Fruit fly (Drosophila melanogaster) whole organism, wandering third instar larva: ENCODE measurements around the gene bor.

Experiments used
- Abd-B ChIP-seq: fragments of >200 bp; optimal IDR thresholded peaks from 2 replicates; lab custom pipeline; 2017; ENCODE audit warnings: missing biosample characterization, missing genetic modification characterization
- CG32264 ChIP-seq: fragments of 200-800 bp; sonication (Bioruptor generic); optimal IDR thresholded peaks from 2 replicates; lab custom pipeline; 2016; ENCODE audit warnings: missing biosample characterization, missing genetic modification characterization
- CG9705 ChIP-seq: fragments of 200-800 bp; sonication (Bioruptor generic); optimal IDR thresholded peaks from 2 replicates; lab custom pipeline; 2018; ENCODE audit warnings: missing biosample characterization, mild to moderate bottlenecking, missing genetic modification characterization
- CrebA ChIP-seq: fragments of 200-800 bp; sonication (Bioruptor generic); optimal IDR thresholded peaks from 2 replicates; lab custom pipeline; 2016; ENCODE audit warnings: missing biosample characterization, mild to moderate bottlenecking, missing genetic modification characterization, borderline replicate concordance
- Dfd ChIP-seq: fragments of >200 bp; optimal IDR thresholded peaks from 2 replicates; lab custom pipeline; 2017; ENCODE audit warnings: missing biosample characterization, missing genetic modification characterization
- Dif ChIP-seq: fragments of 200-275, 200-300 bp; sonication (Bioruptor generic); optimal IDR thresholded peaks from 2 replicates; lab custom pipeline; 2018; ENCODE audit warnings: missing biosample characterization, missing genetic modification characterization; ENCODE audit not compliant: partially characterized antibody
- GATAd ChIP-seq: sonication (Bioruptor generic); optimal IDR thresholded peaks from 2 replicates; lab custom pipeline; 2016; ENCODE audit warnings: missing biosample characterization, missing genetic modification characterization
- HLH106 ChIP-seq: fragments of 200-800 bp; optimal IDR thresholded peaks from 3 replicates; lab custom pipeline; 2019; ENCODE audit warnings: missing biosample characterization, mild to moderate bottlenecking, missing genetic modification characterization, moderate library complexity
- Hnf4 ChIP-seq: fragments of 200-800 bp; sonication (Bioruptor generic); optimal IDR thresholded peaks from 2 replicates; lab custom pipeline; 2016; ENCODE audit warnings: missing biosample characterization, mild to moderate bottlenecking, missing genetic modification characterization
- Hr78 ChIP-seq: fragments of >200 bp; optimal IDR thresholded peaks from 2 replicates; lab custom pipeline; 2017; ENCODE audit warnings: missing biosample characterization, missing genetic modification characterization
- Hr83 ChIP-seq: fragments of 200-300 bp; sonication (Bioruptor generic); optimal IDR thresholded peaks from 2 replicates; lab custom pipeline; 2016; ENCODE audit warnings: missing biosample characterization, mild to moderate bottlenecking, missing genetic modification characterization, moderate library complexity; ENCODE audit not compliant: poor library complexity, severe bottlenecking
- Jra ChIP-seq: sonication (Bioruptor generic); optimal IDR thresholded peaks from 2 replicates; lab custom pipeline; 2016; ENCODE audit warnings: missing biosample characterization, missing genetic modification characterization
- Mio ChIP-seq: sonication (Bioruptor generic); optimal IDR thresholded peaks from 2 replicates; lab custom pipeline; 2016; ENCODE audit warnings: missing biosample characterization, missing genetic modification characterization
- Myc ChIP-seq: fragments of >200 bp; optimal IDR thresholded peaks from 2 replicates; lab custom pipeline; 2017
- N ChIP-seq: fragments of >200 bp; optimal IDR thresholded peaks from 2 replicates; lab custom pipeline; 2018; ENCODE audit warnings: missing biosample characterization, missing external identifiers, missing genetic modification characterization
- OdsH ChIP-seq: fragments of 200-800 bp; sonication (Bioruptor generic); optimal IDR thresholded peaks from 2 replicates; lab custom pipeline; 2016; ENCODE audit warnings: missing biosample characterization, mild to moderate bottlenecking, missing genetic modification characterization
- Rel ChIP-seq, 2 experiments: fragments of 200-800 bp; sonication (Bioruptor generic) in 1 of 2; optimal IDR thresholded peaks; 2 replicates in 1 of 2; 3 replicates in 1 of 2; lab custom pipeline; 2016 to 2019; ENCODE audit warnings: mild to moderate bottlenecking in 2 of 2, missing biosample characterization in 2 of 2, missing genetic modification characterization in 2 of 2, moderate library complexity in 1 of 2
- Sp1 ChIP-seq: fragments of 200-800 bp; sonication (Bioruptor generic); optimal IDR thresholded peaks from 3 replicates; lab custom pipeline; 2019; ENCODE audit warnings: missing biosample characterization, mild to moderate bottlenecking, missing genetic modification characterization, moderate library complexity
- Vsx2 ChIP-seq: fragments of 200-300, 225-300 bp; sonication (Bioruptor generic); optimal IDR thresholded peaks from 2 replicates; lab custom pipeline; 2018; ENCODE audit warnings: missing biosample characterization, missing genetic modification characterization; ENCODE audit not compliant: partially characterized antibody
- br ChIP-seq: fragments of 200-800 bp; sonication (Bioruptor generic); optimal IDR thresholded peaks from 2 replicates; lab custom pipeline; 2016; ENCODE audit warnings: missing biosample characterization, missing genetic modification characterization
- brk ChIP-seq: fragments of 200-800 bp; sonication (Bioruptor generic); optimal IDR thresholded peaks from 2 replicates; lab custom pipeline; 2016; ENCODE audit warnings: missing biosample characterization, mild to moderate bottlenecking, missing genetic modification characterization
- dl ChIP-seq, 2 experiments: fragments of 175-275, 200-275 bp in 1 of 2; fragments of 200-275 bp in 1 of 2; sonication (Bioruptor generic); optimal IDR thresholded peaks; lab custom pipeline; 2018; ENCODE audit warnings: mild to moderate bottlenecking in 2 of 2, missing biosample characterization in 2 of 2, missing genetic modification characterization in 2 of 2, moderate library complexity in 2 of 2; ENCODE audit not compliant: partially characterized antibody in 2 of 2, insufficient read depth in 1 of 2
- dmrt93B ChIP-seq: fragments of 200-800 bp; sonication (Bioruptor generic); optimal IDR thresholded peaks from 2 replicates; lab custom pipeline; 2018; ENCODE audit warnings: missing biosample characterization, mild to moderate bottlenecking, missing genetic modification characterization
- dsf ChIP-seq: sonication (Bioruptor generic); optimal IDR thresholded peaks from 2 replicates; lab custom pipeline; 2016; ENCODE audit warnings: missing biosample characterization, missing genetic modification characterization, borderline replicate concordance
- ey ChIP-seq: fragments of 200-800 bp; sonication (Bioruptor generic); optimal IDR thresholded peaks from 2 replicates; lab custom pipeline; 2016; ENCODE audit warnings: missing biosample characterization, missing genetic modification characterization
- foxo ChIP-seq, 2 experiments: fragments of 200-800 bp; sonication (Bioruptor generic); optimal IDR thresholded peaks; 2 replicates in 1 of 2; 3 replicates in 1 of 2; lab custom pipeline; 2016 to 2017; ENCODE audit warnings: missing biosample characterization in 2 of 2, missing genetic modification characterization in 2 of 2
- fru ChIP-seq: fragments of 200-800 bp; sonication (Bioruptor generic); optimal IDR thresholded peaks from 3 replicates; lab custom pipeline; 2016; ENCODE audit warnings: missing biosample characterization, mild to moderate bottlenecking, missing genetic modification characterization
- h ChIP-seq: fragments of 200-800 bp; sonication (Bioruptor generic); optimal IDR thresholded peaks from 3 replicates; lab custom pipeline; 2016; ENCODE audit warnings: missing biosample characterization, mild to moderate bottlenecking, missing genetic modification characterization
- jim ChIP-seq: fragments of 175-275, 200-325 bp; sonication (Bioruptor generic); optimal IDR thresholded peaks from 2 replicates; lab custom pipeline; 2016; ENCODE audit warnings: missing biosample characterization, mild to moderate bottlenecking, missing genetic modification characterization
- lola ChIP-seq: fragments of >200 bp; optimal IDR thresholded peaks from 2 replicates; lab custom pipeline; 2017; ENCODE audit warnings: missing biosample characterization, missing genetic modification characterization
- pan ChIP-seq: fragments of >200 bp; optimal IDR thresholded peaks from 2 replicates; lab custom pipeline; 2017
- psq ChIP-seq: fragments of 200-800 bp; sonication (Bioruptor generic); optimal IDR thresholded peaks from 3 replicates; lab custom pipeline; 2017; ENCODE audit warnings: missing biosample characterization, mild to moderate bottlenecking, missing genetic modification characterization, moderate library complexity
- rgr ChIP-seq: fragments of 200-800 bp; sonication (Bioruptor generic); optimal IDR thresholded peaks from 3 replicates; lab custom pipeline; 2016; ENCODE audit warnings: missing biosample characterization, mild to moderate bottlenecking, missing genetic modification characterization
- sage ChIP-seq: fragments of 200-800 bp; sonication (Bioruptor generic); optimal IDR thresholded peaks from 2 replicates; lab custom pipeline; 2016; ENCODE audit warnings: missing biosample characterization, mild to moderate bottlenecking, missing genetic modification characterization
- sv ChIP-seq: fragments of 200-800 bp; sonication (Bioruptor generic); optimal IDR thresholded peaks from 3 replicates; lab custom pipeline; 2016; ENCODE audit warnings: missing biosample characterization, missing genetic modification characterization
- tai ChIP-seq: sonication (Bioruptor generic); optimal IDR thresholded peaks from 2 replicates; lab custom pipeline; 2016; ENCODE audit warnings: missing biosample characterization, missing genetic modification characterization
- usp ChIP-seq: fragments of >200 bp; optimal IDR thresholded peaks from 2 replicates; lab custom pipeline; 2017; ENCODE audit warnings: missing biosample characterization, missing genetic modification characterization
- woc ChIP-seq: sonication (Bioruptor generic); optimal IDR thresholded peaks from 2 replicates; lab custom pipeline; 2016; ENCODE audit warnings: missing biosample characterization, mild to moderate bottlenecking, missing genetic modification characterization

The bor gene

DNA sequence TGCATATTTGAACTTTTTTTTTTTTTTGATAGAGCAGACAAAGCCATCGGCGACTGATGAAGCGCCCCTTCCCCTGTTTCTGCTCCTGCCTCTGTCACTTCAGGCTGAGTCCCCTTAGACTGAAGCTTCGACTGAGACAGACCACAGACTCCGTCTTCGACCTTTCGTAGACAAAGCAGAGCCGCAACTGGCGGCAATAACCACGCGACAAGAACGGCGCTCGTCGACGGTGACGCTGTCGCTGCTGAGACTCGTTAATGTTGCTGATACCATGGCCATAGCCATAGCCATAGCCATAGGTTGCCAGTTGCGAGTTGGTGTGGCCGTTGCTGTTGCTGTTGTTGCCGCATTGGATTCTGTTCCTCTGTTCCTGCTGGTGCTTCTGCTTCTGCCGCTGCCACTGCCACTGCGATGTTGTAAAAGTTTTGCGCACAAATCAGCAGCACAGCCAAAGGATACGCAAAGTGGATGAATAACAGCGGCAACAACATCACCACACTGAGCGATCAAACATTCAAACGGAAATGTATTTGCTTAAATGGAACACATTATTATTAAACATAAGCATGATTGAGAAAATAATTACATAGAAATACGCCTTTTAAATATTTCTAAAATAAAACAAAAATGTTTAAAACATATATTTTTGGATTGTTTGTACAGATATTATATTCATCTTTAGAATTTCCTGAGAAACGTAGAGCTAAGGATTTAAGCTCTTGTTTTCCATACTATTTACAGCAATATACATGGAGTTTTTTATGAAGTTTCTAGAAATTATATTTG is 40.5 kb downstream of the bor start:
- TF ChIP-seq CG9705 (GFP tag; lab: Kevin White, UChicago) (no peak), rgr (GFP tag; lab: Kevin White, UChicago) (no peak), tai (GFP tag; lab: Kevin White, UChicago) (peak; percentile 17), pan (lab: Kevin White, UChicago) (no peak), lola (no peak), Mio (no peak), brk (GFP tag; lab: Kevin White, UChicago) (no peak), Jra (GFP tag; lab: Kevin White, UChicago) (no peak), dsf (GFP tag; lab: Kevin White, UChicago) (no peak), usp (GFP tag; lab: Kevin White, UChicago) (no peak), GATAd (GFP tag; lab: Kevin White, UChicago) (no peak), sv (no peak), sage (GFP tag; lab: Kevin White, UChicago) (no peak), CrebA (GFP tag; lab: Kevin White, UChicago) (no peak), N (no peak), br (GFP tag; lab: Kevin White, UChicago) (no peak), Hr78 (GFP tag; lab: Kevin White, UChicago) (no peak), HLH106 (peak; percentile 8), ey (GFP tag; lab: Kevin White, UChicago) (no peak), fru (GFP tag; lab: Kevin White, UChicago) (peak; percentile 41), Myc (lab: Kevin White, UChicago) (no peak), dl (GFP tag; optimal IDR thresholded peaks at IDR 0.05; lab: Kevin White, UChicago; ENCODE audit: insufficient read depth in 1 of 2, partially characterized antibody in 2 of 2) (no peak), Hr83 (GFP tag; lab: Kevin White, UChicago) (no peak), Dfd (GFP tag; lab: Kevin White, UChicago) (no peak), Rel (GFP tag; optimal IDR thresholded peaks at IDR 0.05; lab: Kevin White, UChicago) (no peak), Rel (tag; optimal IDR thresholded peaks at IDR 0.05; lab: Kevin White, UChicago) (no peak), woc (no peak), dmrt93B (GFP tag; lab: Kevin White, UChicago) (no peak), h (peak; percentile 18), psq (GFP tag; lab: Kevin White, UChicago) (peak; percentile 27), Abd-B (no peak), jim (no peak), Hnf4 (no peak), foxo (GFP tag; optimal IDR thresholded peaks at IDR 0.05; lab: Kevin White, UChicago) (peak in 1 of 2 experiments; percentile 30), CG32264 (GFP tag; lab: Kevin White, UChicago) (no peak), OdsH (GFP tag; lab: Kevin White, UChicago) (peak; percentile 28), Vsx2 (GFP tag; lab: Kevin White, UChicago) (no peak), Dif (GFP tag; lab: Kevin White, UChicago) (no peak), Sp1 (GFP tag; lab: Kevin White, UChicago) (peak; percentile 23)

DNA sequence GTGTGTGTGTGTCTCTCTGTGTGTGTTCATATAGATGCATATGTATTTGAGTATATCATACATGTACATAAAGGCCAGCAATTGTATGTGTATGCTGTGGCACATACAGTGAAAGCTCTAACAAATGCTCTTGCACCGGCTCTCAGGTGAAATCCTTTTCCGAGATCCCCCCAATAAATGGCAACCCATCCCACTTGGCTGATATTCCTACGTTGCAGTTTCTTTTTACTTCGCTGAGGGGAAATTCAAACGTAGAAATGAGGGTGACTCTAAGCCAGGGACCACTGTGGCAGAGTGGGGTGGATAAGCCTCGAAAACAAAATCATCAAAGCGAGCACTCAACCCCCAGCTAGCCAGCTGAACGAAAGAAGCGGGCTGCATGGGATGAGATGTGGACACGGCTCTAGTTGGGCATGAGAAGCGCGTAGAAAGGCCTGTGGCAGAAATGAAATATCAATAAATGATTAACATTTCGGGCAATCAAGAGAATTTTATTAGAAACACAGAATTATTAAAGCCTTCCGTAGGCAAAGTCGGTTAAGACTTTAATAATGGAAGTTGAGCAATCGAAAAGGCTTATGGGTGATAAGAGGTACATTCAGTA is 41.5 kb downstream of the bor start:
- TF ChIP-seq ey (GFP tag; lab: Kevin White, UChicago): peak; percentile 98
- TF ChIP-seq dl (GFP tag; optimal IDR thresholded peaks at IDR 0.05; lab: Kevin White, UChicago; ENCODE audit: insufficient read depth in 1 of 2, partially characterized antibody in 2 of 2): no peak
- no peak for TF ChIP-seq Dfd (GFP tag; lab: Kevin White, UChicago)
- TF ChIP-seq br (GFP tag; lab: Kevin White, UChicago): peak; percentile 97
- peak; percentile 34 for TF ChIP-seq jim
- peak; percentile 94 for TF ChIP-seq brk (GFP tag; lab: Kevin White, UChicago)
- TF ChIP-seq rgr (GFP tag; lab: Kevin White, UChicago): peak; percentile 92
- TF ChIP-seq Mio: peak; percentile 93
- peak; percentile 87 for TF ChIP-seq CG9705 (GFP tag; lab: Kevin White, UChicago)
- peak; percentile 99 for TF ChIP-seq h
- TF ChIP-seq psq (GFP tag; lab: Kevin White, UChicago): peak; percentile 83
- TF ChIP-seq tai (GFP tag; lab: Kevin White, UChicago): peak; percentile 95
- TF ChIP-seq Hr78 (GFP tag; lab: Kevin White, UChicago): no peak
- TF ChIP-seq Myc (lab: Kevin White, UChicago): no peak
- peak; percentile 86 for TF ChIP-seq Rel (GFP tag; optimal IDR thresholded peaks at IDR 0.05; lab: Kevin White, UChicago)
- TF ChIP-seq Rel (tag; optimal IDR thresholded peaks at IDR 0.05; lab: Kevin White, UChicago): peak; percentile 85
- TF ChIP-seq Sp1 (GFP tag; lab: Kevin White, UChicago): peak; percentile 94
- no peak for TF ChIP-seq N
- peak; percentile 97 for TF ChIP-seq fru (GFP tag; lab: Kevin White, UChicago)
- TF ChIP-seq woc: peak; percentile 98
- peak; percentile 95 for TF ChIP-seq OdsH (GFP tag; lab: Kevin White, UChicago)
- TF ChIP-seq dmrt93B (GFP tag; lab: Kevin White, UChicago): peak; percentile 92
- peak; percentile 98 for TF ChIP-seq sv
- TF ChIP-seq CG32264 (GFP tag; lab: Kevin White, UChicago): peak; percentile 98
- TF ChIP-seq usp (GFP tag; lab: Kevin White, UChicago): no peak
- TF ChIP-seq Hnf4: peak; percentile 97
- peak; percentile 81 for TF ChIP-seq dsf (GFP tag; lab: Kevin White, UChicago)
- no peak for TF ChIP-seq Abd-B
- peak; percentile 91 for TF ChIP-seq CrebA (GFP tag; lab: Kevin White, UChicago)
- TF ChIP-seq lola: no peak
- TF ChIP-seq Vsx2 (GFP tag; lab: Kevin White, UChicago): no peak
- peak; percentile 95 for TF ChIP-seq sage (GFP tag; lab: Kevin White, UChicago)
- TF ChIP-seq HLH106: peak; percentile 97
- no peak for TF ChIP-seq Dif (GFP tag; lab: Kevin White, UChicago)
- TF ChIP-seq Jra (GFP tag; lab: Kevin White, UChicago): peak; percentile 92
- peak; percentile 80 for TF ChIP-seq Hr83 (GFP tag; lab: Kevin White, UChicago)
- TF ChIP-seq foxo (GFP tag; optimal IDR thresholded peaks at IDR 0.05; lab: Kevin White, UChicago): peak; percentile 88 to 97
- TF ChIP-seq GATAd (GFP tag; lab: Kevin White, UChicago): peak; percentile 89
- no peak for TF ChIP-seq pan (lab: Kevin White, UChicago)
